Worm (Caenorhabditis elegans): ENCODE data around the gene feh-1.
"Not testable (repeated sequence)": the region's sequence is repeated elsewhere in the genome, so short reads cannot be mapped to it uniquely, and the experiment has no call there.

ce11 chrIII:2500636-2501035 is 49.1 kb upstream of the feh-1 start:
- not testable (repeated sequence) for TF ChIP-seq sdz-12 (GFP tag; optimal IDR thresholded peaks at IDR 0.05); lin-15B (tag; optimal IDR thresholded peaks at IDR 0.05); mxl-3 (GFP tag; optimal IDR thresholded peaks at IDR 0.05); F10B5.3 (tag; optimal IDR thresholded peaks at IDR 0.05); nhr-25 (tag; optimal IDR thresholded peaks at IDR 0.05; ENCODE audit: borderline replicate concordance, insufficient read depth); duxl-1 (tag; optimal IDR thresholded peaks at IDR 0.05; ENCODE audit: poor library complexity)
